Worm (Caenorhabditis elegans) whole organism, L4 larva: ENCODE measurements around the gene srsx-12.
A peak's percentile ranks its signal among the peaks of the same experiment; 100 is the strongest.

ENCODE experiments used
- F10B5.3 ChIP-seq: sonication (generic microtip); optimal IDR thresholded peaks from 2 replicates; lab custom pipeline; 2016; ENCODE audit warnings: mild to moderate bottlenecking, missing genetic modification characterization, missing compliant biosample characterization
- F44E2.7 ChIP-seq: fragments of 200-800 bp; sonication (Bioruptor generic); IDR thresholded peaks from 2 replicates; pipeline ENCODE4 v2.1.2; 2022; ENCODE audit warnings: missing genetic modification characterization, missing compliant biosample characterization
- T20F7.1 ChIP-seq: fragments of 200-800 bp; sonication (Bioruptor generic); optimal IDR thresholded peaks from 2 replicates; lab custom pipeline; 2018; ENCODE audit warnings: mild to moderate bottlenecking, missing genetic modification characterization, missing compliant biosample characterization
- Y75B8A.6 ChIP-seq: fragments of 200-800 bp; sonication (Bioruptor generic); IDR thresholded peaks from 2 replicates; pipeline ENCODE4 v1.3.6; 2022; ENCODE audit warnings: missing genetic modification reagents, missing genetic modification characterization, missing compliant biosample characterization
- ZK337.2 ChIP-seq: fragments of 200-800 bp; sonication (Bioruptor generic); IDR thresholded peaks from 2 replicates; pipeline ENCODE4 v1.3.6; 2022; ENCODE audit warnings: missing genetic modification reagents, missing genetic modification characterization, missing compliant biosample characterization
- ceh-28 ChIP-seq: fragments of 150-350 bp; optimal IDR thresholded peaks from 2 replicates; lab custom pipeline; 2014; ENCODE audit warnings: missing biosample characterization, missing genetic modification reagents, missing genetic modification characterization
- ceh-32 ChIP-seq: sonication (generic microtip); optimal IDR thresholded peaks from 2 replicates; lab custom pipeline; 2016; ENCODE audit warnings: mild to moderate bottlenecking, missing genetic modification characterization, missing compliant biosample characterization; ENCODE audit not compliant: poor library complexity
- daf-16 ChIP-seq, 3 experiments: sonication (generic microtip); optimal IDR thresholded peaks; 2 replicates each; lab custom pipeline; 2016 to 2017; ENCODE audit warnings: missing genetic modification characterization in 3 of 3, missing genetic modification reagents in 3 of 3, mild to moderate bottlenecking in 2 of 3, missing compliant biosample characterization in 2 of 3, missing biosample characterization in 1 of 3, moderate library complexity in 1 of 3
- dmd-6 ChIP-seq: fragments of 200-800 bp; sonication (Bioruptor generic); IDR thresholded peaks from 2 replicates; pipeline ENCODE4 v1.3.6; 2022; ENCODE audit warnings: missing genetic modification reagents, missing genetic modification characterization, missing compliant biosample characterization
- dmd-9 ChIP-seq: fragments of 200-800 bp; sonication (Bioruptor generic); IDR thresholded peaks from 2 replicates; pipeline ENCODE4 v1.3.6; 2022; ENCODE audit warnings: missing genetic modification reagents, missing genetic modification characterization, missing compliant biosample characterization
- duxl-1 ChIP-seq: sonication (generic microtip); optimal IDR thresholded peaks from 2 replicates; lab custom pipeline; 2016; ENCODE audit warnings: mild to moderate bottlenecking, missing genetic modification characterization, moderate library complexity, missing compliant biosample characterization; ENCODE audit not compliant: poor library complexity
- dve-1 ChIP-seq: sonication (generic microtip); optimal IDR thresholded peaks from 2 replicates; lab custom pipeline; 2017; ENCODE audit warnings: antibody characterized with exemption, mild to moderate bottlenecking, missing genetic modification characterization, missing compliant biosample characterization; ENCODE audit not compliant: insufficient read depth
- egl-27 ChIP-seq: sonication (generic microtip); optimal IDR thresholded peaks from 3 replicates; lab custom pipeline; 2017; ENCODE audit warnings: missing biosample characterization, missing genetic modification reagents, missing genetic modification characterization
- fkh-10 ChIP-seq: fragments of 150-350 bp; optimal IDR thresholded peaks from 2 replicates; lab custom pipeline; 2014; ENCODE audit warnings: missing biosample characterization, missing genetic modification reagents, missing genetic modification characterization
- fos-1 ChIP-seq: fragments of 150-350 bp; optimal IDR thresholded peaks from 2 replicates; lab custom pipeline; 2014; ENCODE audit warnings: missing biosample characterization, missing genetic modification characterization
- lin-1 ChIP-seq: fragments of 200-800 bp; sonication (Bioruptor generic); IDR thresholded peaks from 2 replicates; pipeline ENCODE4 v1.3.6; 2022; ENCODE audit warnings: missing genetic modification reagents, missing genetic modification characterization, missing compliant biosample characterization
- lin-13 ChIP-seq: fragments of 150-350 bp; optimal IDR thresholded peaks from 2 replicates; lab custom pipeline; 2014; ENCODE audit warnings: missing biosample characterization, missing genetic modification reagents, missing genetic modification characterization
- lin-29 ChIP-seq: fragments of 200-800 bp; sonication (Bioruptor generic); IDR thresholded peaks from 2 replicates; pipeline ENCODE4 v1.3.6; 2022; ENCODE audit warnings: missing genetic modification reagents, missing genetic modification characterization, missing compliant biosample characterization
- lin-38 ChIP-seq: fragments of 200-800 bp; sonication (Bioruptor generic); IDR thresholded peaks from 2 replicates; pipeline ENCODE4 v1.3.6; 2022; ENCODE audit warnings: missing genetic modification reagents, missing genetic modification characterization, missing compliant biosample characterization
- lsy-2 ChIP-seq, 2 experiments: fragments of 150-350 bp in 1 of 2; sonication (generic microtip) in 1 of 2; optimal IDR thresholded peaks; 2 replicates each; lab custom pipeline; 2014 to 2017; ENCODE audit warnings: missing biosample characterization in 2 of 2, missing genetic modification characterization in 2 of 2
- nhr-11 ChIP-seq: fragments of 150-350 bp; optimal IDR thresholded peaks from 2 replicates; lab custom pipeline; 2014; ENCODE audit warnings: missing biosample characterization, missing genetic modification characterization
- nhr-111 ChIP-seq: fragments of 200-800 bp; sonication (Bioruptor generic); optimal IDR thresholded peaks from 2 replicates; lab custom pipeline; 2018; ENCODE audit warnings: mild to moderate bottlenecking, missing genetic modification characterization, missing compliant biosample characterization
- nhr-237 ChIP-seq: sonication (generic microtip); optimal IDR thresholded peaks from 2 replicates; lab custom pipeline; 2017; ENCODE audit warnings: missing biosample characterization, missing genetic modification characterization
- nhr-25 ChIP-seq: sonication (generic microtip); optimal IDR thresholded peaks from 2 replicates; lab custom pipeline; 2017; ENCODE audit warnings: missing genetic modification characterization, mild to moderate bottlenecking, missing compliant biosample characterization, antibody characterized with exemption, moderate library complexity, borderline replicate concordance; ENCODE audit not compliant: insufficient read depth
- nhr-28 ChIP-seq: fragments of 150-350 bp; optimal IDR thresholded peaks from 2 replicates; lab custom pipeline; 2014; ENCODE audit warnings: missing biosample characterization, missing genetic modification characterization
- nhr-76 ChIP-seq: fragments of 150-350 bp; optimal IDR thresholded peaks from 2 replicates; lab custom pipeline; 2014; ENCODE audit warnings: missing biosample characterization, missing genetic modification characterization
- rbr-2 ChIP-seq: sonication (generic microtip); optimal IDR thresholded peaks from 2 replicates; lab custom pipeline; 2016; ENCODE audit warnings: missing genotype, missing genetic modification characterization, missing compliant biosample characterization
- saeg-2 ChIP-seq: fragments of 200-800 bp; sonication (Bioruptor generic); IDR thresholded peaks from 2 replicates; pipeline ENCODE4 v1.3.6; 2022; ENCODE audit warnings: missing genetic modification reagents, missing genetic modification characterization, missing compliant biosample characterization
- sdz-12 ChIP-seq: fragments of 200-800 bp; sonication (Bioruptor generic); optimal IDR thresholded peaks from 2 replicates; lab custom pipeline; 2018; ENCODE audit warnings: mild to moderate bottlenecking, missing genetic modification characterization, missing compliant biosample characterization
- tag-97 ChIP-seq: fragments of 200-800 bp; sonication (Bioruptor generic); IDR thresholded peaks from 2 replicates; pipeline ENCODE4 v1.3.6; 2022; ENCODE audit warnings: missing genetic modification characterization, missing compliant biosample characterization
- unc-39 ChIP-seq: sonication (generic microtip); optimal IDR thresholded peaks from 2 replicates; lab custom pipeline; 2017; ENCODE audit warnings: missing biosample characterization, missing genetic modification characterization
- unc-62 ChIP-seq, 3 experiments: fragments of 150-350 bp in 1 of 3; sonication (generic microtip); optimal IDR thresholded peaks in 2 of 3; peaks in 1 of 3; 1 replicate in 1 of 3; 2 replicates in 2 of 3; lab custom pipeline; 2014 to 2017; ENCODE audit warnings: missing biosample characterization in 3 of 3, missing genetic modification characterization in 3 of 3, missing genetic modification reagents in 3 of 3, missing genotype in 1 of 3
- vab-7 ChIP-seq: fragments of 200-800 bp; sonication (Bioruptor generic); IDR thresholded peaks from 2 replicates; pipeline ENCODE4 v1.3.6; 2022; ENCODE audit warnings: missing genetic modification reagents, missing genetic modification characterization, missing compliant biosample characterization

srsx-12 gene

ce11 chrV:4972943-4973342 lies 7.8 kb downstream of the srsx-12 start, which contains the start of gene srsx-9:
srsx-9 (minus strand) TSS chrV:4973043.
- TF ChIP-seq rbr-2 (tag; lab: Kevin White, UChicago) (no peak), fkh-10 (GFP tag; lab: Kevin White, UChicago) (no peak), sdz-12 (GFP tag; lab: Kevin White, UChicago) (no peak), ZK337.2 (GFP tag; lab: Robert Waterston, UW) (no peak), lin-38 (GFP tag; lab: Robert Waterston, UW) (no peak), unc-39 (tag; lab: Kevin White, UChicago) (no peak), tag-97 (GFP tag; lab: Robert Waterston, UW) (no peak), ceh-28 (no peak)
- TF ChIP-seq, all 104 proteins: peak for 0

DNA sequence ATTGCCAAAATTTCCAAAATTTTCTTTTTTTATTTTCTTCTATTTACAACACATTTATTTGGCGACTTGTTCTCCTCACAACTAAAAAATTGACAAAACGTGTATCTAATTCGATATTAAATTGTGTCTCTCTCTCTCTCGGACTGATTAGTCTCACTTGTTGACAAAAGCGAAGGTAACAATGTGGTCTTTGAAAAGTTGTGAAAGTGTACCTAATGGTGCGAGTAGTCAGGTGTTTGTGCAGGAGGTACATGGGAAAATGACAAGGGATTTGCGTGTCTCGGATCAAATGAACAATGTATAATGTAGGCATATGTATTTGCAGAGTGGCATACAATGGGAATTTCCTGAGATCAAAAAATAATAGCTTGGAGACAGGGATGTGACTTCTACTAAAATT lies 11.3 kb downstream of the srsx-12 start:
- peak; percentile 11 for TF ChIP-seq nhr-11 (tag; lab: Kevin White, UChicago)
- no peak for TF ChIP-seq daf-16 (GFP tag; optimal IDR thresholded peaks at IDR 0.05; lab: Kevin White, UChicago)
- TF ChIP-seq daf-16 (tag; optimal IDR thresholded peaks at IDR 0.05; lab: Kevin White, UChicago) = peak; percentile 61
- peak in 1 of 2 experiments; percentile 33 for TF ChIP-seq unc-62 (GFP tag; optimal IDR thresholded peaks at IDR 0.05 in 1 of 2; lab: Kevin White, UChicago)
- no peak for TF ChIP-seq unc-62 (tag; optimal IDR thresholded peaks at IDR 0.05; lab: Kevin White, UChicago)
- TF ChIP-seq dmd-9 (GFP tag; lab: Robert Waterston, UW) = no peak
- TF ChIP-seq ceh-32 (tag; lab: Kevin White, UChicago) = no peak
- no peak for TF ChIP-seq lin-1 (GFP tag; lab: Robert Waterston, UW)
- no peak for TF ChIP-seq lin-29 (GFP tag; lab: Robert Waterston, UW)
- TF ChIP-seq nhr-28 (tag; lab: Kevin White, UChicago) = peak; percentile 48
- peak; percentile 13 for TF ChIP-seq dve-1 (tag; lab: Kevin White, UChicago)
- TF ChIP-seq nhr-25 (tag; lab: Kevin White, UChicago) = no peak

ce11 chrV:4968775-4969174 lies 12.0 kb downstream of the srsx-12 start:
- TF ChIP-seq lin-13 (GFP tag; lab: Kevin White, UChicago) (no peak), nhr-76 (tag; lab: Kevin White, UChicago) (no peak), lin-1 (GFP tag; lab: Robert Waterston, UW) (no peak), fkh-10 (GFP tag; lab: Kevin White, UChicago) (no peak), dve-1 (tag; lab: Kevin White, UChicago) (peak; percentile 27), F10B5.3 (tag; lab: Kevin White, UChicago) (no peak), duxl-1 (tag; lab: Kevin White, UChicago) (no peak), vab-7 (GFP tag; lab: Robert Waterston, UW) (no peak), fos-1 (tag; lab: Kevin White, UChicago) (no peak), Y75B8A.6 (GFP tag; lab: Robert Waterston, UW) (no peak), T20F7.1 (GFP tag; lab: Kevin White, UChicago) (no peak), unc-62 (GFP tag; optimal IDR thresholded peaks at IDR 0.05 in 1 of 2; lab: Kevin White, UChicago) (peak in 1 of 2 experiments; percentile 13), unc-62 (tag; optimal IDR thresholded peaks at IDR 0.05; lab: Kevin White, UChicago) (no peak), unc-39 (tag; lab: Kevin White, UChicago) (no peak), dmd-6 (GFP tag; lab: Robert Waterston, UW) (peak; percentile 17; the same call in 1 of the 2 replicates), nhr-111 (GFP tag; lab: Kevin White, UChicago) (no peak), egl-27 (tag; lab: Kevin White, UChicago) (no peak), saeg-2 (no peak), lsy-2 (tag; optimal IDR thresholded peaks at IDR 0.05; lab: Kevin White, UChicago) (no peak), nhr-11 (tag; lab: Kevin White, UChicago) (no peak), nhr-237 (tag; lab: Kevin White, UChicago) (no peak), F44E2.7 (GFP tag; lab: Robert Waterston, UW) (no peak)
